Fruit fly (Drosophila melanogaster) whole organism, embryonic: ENCODE measurements around the gene Polr2I.
A peak's percentile ranks its signal among the peaks of the same experiment; 100 is the strongest.

Experiments
- Aef1 ChIP-seq: fragments of 200-800 bp; sonication (Bioruptor generic); IDR thresholded peaks from 3 replicates; pipeline ENCODE4 v1.3.6; 2022; ENCODE audit warnings: missing biosample characterization, missing genetic modification characterization
- CG10366 ChIP-seq: fragments of 200-800 bp; sonication (Bioruptor generic); IDR thresholded peaks from 2 replicates; pipeline ENCODE4 v1.3.6; 2022; ENCODE audit warnings: missing biosample characterization, missing genetic modification characterization
- CG12942 ChIP-seq: fragments of 200-800 bp; sonication (Bioruptor generic); optimal IDR thresholded peaks from 3 replicates; lab custom pipeline; 2016; ENCODE audit warnings: missing biosample characterization, missing genetic modification characterization
- CG15601 ChIP-seq: fragments of 200-800 bp; sonication (Bioruptor generic); optimal IDR thresholded peaks from 3 replicates; lab custom pipeline; 2019; ENCODE audit warnings: missing biosample characterization, mild to moderate bottlenecking, missing genetic modification characterization, moderate library complexity
- CG15696 ChIP-seq: fragments of 200-800 bp; sonication (Bioruptor generic); optimal IDR thresholded peaks from 2 replicates; lab custom pipeline; 2019; ENCODE audit warnings: missing biosample characterization, mild to moderate bottlenecking, missing genetic modification characterization, moderate library complexity
- CG16813 ChIP-seq: fragments of 200-800 bp; sonication (Bioruptor generic); IDR thresholded peaks from 3 replicates; pipeline ENCODE4 v1.3.6; 2022; ENCODE audit warnings: missing biosample characterization, missing genetic modification characterization; ENCODE audit not compliant: partially characterized antibody
- CG18011 ChIP-seq: fragments of 200-800 bp; sonication (Bioruptor generic); optimal IDR thresholded peaks from 2 replicates; lab custom pipeline; 2017; ENCODE audit warnings: missing biosample characterization, missing genetic modification characterization, mild to moderate bottlenecking, moderate library complexity, missing genotype
- CG18262 ChIP-seq: fragments of 200-800 bp; optimal IDR thresholded peaks from 3 replicates; lab custom pipeline; 2019; ENCODE audit warnings: missing biosample characterization, mild to moderate bottlenecking, missing genetic modification characterization, moderate library complexity
- CG1832 ChIP-seq: fragments of 200-800 bp; sonication (Bioruptor generic); optimal IDR thresholded peaks from 2 replicates; lab custom pipeline; 2017; ENCODE audit warnings: missing biosample characterization, mild to moderate bottlenecking, missing genetic modification characterization, inconsistent platforms
- CG18599 ChIP-seq: fragments of 200-800 bp; sonication (Bioruptor generic); optimal IDR thresholded peaks from 3 replicates; lab custom pipeline; 2017; ENCODE audit warnings: missing biosample characterization, missing genetic modification characterization, mild to moderate bottlenecking, moderate library complexity, missing genetic modification reagents
- CG30431 ChIP-seq: fragments of 200-800 bp; sonication (Bioruptor generic); optimal IDR thresholded peaks from 2 replicates; lab custom pipeline; 2017; ENCODE audit warnings: missing biosample characterization, missing genetic modification characterization
- CG5953 ChIP-seq: fragments of 200-800 bp; sonication (Bioruptor generic); IDR thresholded peaks from 2 replicates; pipeline ENCODE4 v1.3.6; 2022; ENCODE audit warnings: missing biosample characterization, missing genetic modification characterization
- CG6683 ChIP-seq: fragments of 200-800 bp; sonication (Bioruptor generic); optimal IDR thresholded peaks from 2 replicates; lab custom pipeline; 2017; ENCODE audit warnings: missing biosample characterization, mild to moderate bottlenecking, missing genetic modification characterization, missing genetic modification reagents
- CG7372 ChIP-seq: fragments of 200-800 bp; sonication (Bioruptor generic); IDR thresholded peaks from 2 replicates; pipeline ENCODE4 v1.3.6; 2022; ENCODE audit warnings: missing biosample characterization, missing genetic modification characterization
- CG7839 ChIP-seq: fragments of 200-800 bp; sonication (Bioruptor generic); optimal IDR thresholded peaks from 3 replicates; lab custom pipeline; 2018; ENCODE audit warnings: missing biosample characterization, mild to moderate bottlenecking, missing genetic modification characterization, moderate library complexity
- CG8290 ChIP-seq, 3 experiments: fragments of 200-800 bp; sonication (Bioruptor generic); optimal IDR thresholded peaks; 2 replicates each; lab custom pipeline; 2016 to 2019; ENCODE audit warnings: missing biosample characterization in 3 of 3, missing genetic modification characterization in 3 of 3, mild to moderate bottlenecking in 2 of 3, moderate library complexity in 1 of 3
- CG8924 ChIP-seq: fragments of 200-800 bp; optimal IDR thresholded peaks from 3 replicates; lab custom pipeline; 2019; ENCODE audit warnings: missing biosample characterization, mild to moderate bottlenecking, missing genetic modification characterization, moderate library complexity
- CG9727 ChIP-seq: fragments of 200-800 bp; sonication (Bioruptor generic); optimal IDR thresholded peaks from 3 replicates; lab custom pipeline; 2017; ENCODE audit warnings: missing biosample characterization, mild to moderate bottlenecking, missing genetic modification characterization
- CG9932 ChIP-seq: fragments of 200-800 bp; sonication (Bioruptor generic); IDR thresholded peaks from 2 replicates; pipeline ENCODE4 v1.3.6; 2022; ENCODE audit warnings: missing biosample characterization, missing genetic modification characterization
- Hr51 ChIP-seq, 2 experiments: fragments of 200-800 bp; sonication (Bioruptor generic); optimal IDR thresholded peaks; 2 replicates in 1 of 2; 3 replicates in 1 of 2; lab custom pipeline; 2016 to 2018; ENCODE audit warnings: missing biosample characterization in 2 of 2, missing genetic modification characterization in 2 of 2, mild to moderate bottlenecking in 1 of 2, moderate library complexity in 1 of 2
- Jarid2 ChIP-seq: fragments of 200-800 bp; sonication (Bioruptor generic); optimal IDR thresholded peaks from 3 replicates; lab custom pipeline; 2017; ENCODE audit warnings: mild to moderate bottlenecking, missing biosample characterization, missing genetic modification reagents, missing genetic modification characterization
- MTF-1 ChIP-seq: fragments of 200-800 bp; sonication (Bioruptor generic); optimal IDR thresholded peaks from 2 replicates; lab custom pipeline; 2018; ENCODE audit warnings: missing biosample characterization, mild to moderate bottlenecking, missing genetic modification characterization, borderline replicate concordance
- Meics ChIP-seq: fragments of 200-800 bp; sonication (Bioruptor generic); optimal IDR thresholded peaks from 2 replicates; lab custom pipeline; 2017; ENCODE audit warnings: missing biosample characterization, mild to moderate bottlenecking, missing genetic modification characterization
- NC2β ChIP-seq: fragments of 200-800 bp; sonication (Bioruptor generic); optimal IDR thresholded peaks from 2 replicates; lab custom pipeline; 2016; ENCODE audit warnings: missing biosample characterization, missing genetic modification characterization
- PHDP ChIP-seq: fragments of 200-800 bp; sonication (Bioruptor generic); optimal IDR thresholded peaks from 3 replicates; lab custom pipeline; 2018; ENCODE audit warnings: missing biosample characterization, mild to moderate bottlenecking, missing genetic modification characterization, moderate library complexity
- Poxn ChIP-seq: fragments of 200-800 bp; sonication (Bioruptor generic); IDR thresholded peaks from 2 replicates; pipeline ENCODE4 v1.3.6; 2022; ENCODE audit warnings: missing biosample characterization, missing genetic modification characterization
- Ravus ChIP-seq: fragments of 200-800 bp; sonication (Bioruptor generic); IDR thresholded peaks from 2 replicates; pipeline ENCODE4 v1.3.6; 2022; ENCODE audit warnings: missing biosample characterization, missing genetic modification characterization
- Rx ChIP-seq: fragments of 200-800 bp; sonication (Bioruptor generic); IDR thresholded peaks from 2 replicates; pipeline ENCODE4 v1.3.6; 2022; ENCODE audit warnings: missing biosample characterization, missing genetic modification characterization
- Sox100B ChIP-seq: fragments of 200-800 bp; sonication (Bioruptor generic); optimal IDR thresholded peaks from 3 replicates; lab custom pipeline; 2018; ENCODE audit warnings: missing biosample characterization, mild to moderate bottlenecking, missing genetic modification characterization
- Sry-β ChIP-seq: fragments of 200-800 bp; sonication (Bioruptor generic); optimal IDR thresholded peaks from 2 replicates; lab custom pipeline; 2018; ENCODE audit warnings: missing biosample characterization, mild to moderate bottlenecking, missing genetic modification characterization, moderate library complexity
- Sry-δ ChIP-seq: fragments of 200-800 bp; sonication (Bioruptor generic); optimal IDR thresholded peaks from 2 replicates; lab custom pipeline; 2016; ENCODE audit warnings: missing biosample characterization, missing genetic modification characterization
- Trl ChIP-seq, 3 experiments: fragments of >200 bp in 2 of 3; fragments of 200-800 bp in 1 of 3; sonication (Bioruptor generic) in 1 of 3; optimal IDR thresholded peaks; 2 replicates in 1 of 3; 3 replicates in 2 of 3; lab custom pipeline; 2016 to 2017; ENCODE audit warnings: missing biosample characterization in 1 of 3, missing genetic modification characterization in 1 of 3
- ara ChIP-seq: fragments of 200-800 bp; sonication (Bioruptor generic); IDR thresholded peaks from 2 replicates; pipeline ENCODE4 v1.3.6; 2022; ENCODE audit warnings: missing biosample characterization, missing genetic modification characterization
- chm ChIP-seq: fragments of 200-800 bp; sonication (Bioruptor generic); IDR thresholded peaks from 2 replicates; pipeline ENCODE4 v1.3.6; 2022; ENCODE audit warnings: missing biosample characterization, missing genetic modification characterization
- dimm ChIP-seq: fragments of 200-800 bp; sonication (Bioruptor generic); IDR thresholded peaks from 2 replicates; pipeline ENCODE4 v1.3.6; 2022; ENCODE audit warnings: missing biosample characterization, missing genetic modification characterization
- dysf ChIP-seq: fragments of 200-800 bp; sonication (Bioruptor generic); IDR thresholded peaks from 3 replicates; pipeline ENCODE4 v1.3.6; 2022; ENCODE audit warnings: missing biosample characterization, missing genetic modification characterization
- emc ChIP-seq: fragments of 200-800 bp; sonication (Bioruptor generic); optimal IDR thresholded peaks from 2 replicates; lab custom pipeline; 2016; ENCODE audit warnings: missing biosample characterization, missing genetic modification characterization
- gt ChIP-seq: fragments of 200-800 bp; sonication (Bioruptor generic); IDR thresholded peaks from 2 replicates; pipeline ENCODE4 v1.3.6; 2022; ENCODE audit warnings: missing biosample characterization, missing genetic modification characterization
- hth ChIP-seq: fragments of >200 bp; optimal IDR thresholded peaks from 2 replicates; lab custom pipeline; 2017; ENCODE audit warnings: inconsistent platforms
- lmd ChIP-seq: fragments of 200-800 bp; sonication (Bioruptor generic); IDR thresholded peaks from 2 replicates; pipeline ENCODE4 v1.3.6; 2022; ENCODE audit warnings: missing biosample characterization, missing genetic modification characterization
- maf-S ChIP-seq: fragments of 200-800 bp; sonication (Bioruptor generic); optimal IDR thresholded peaks from 2 replicates; lab custom pipeline; 2016; ENCODE audit warnings: missing biosample characterization, missing genetic modification characterization
- mam ChIP-seq: fragments of 200-800 bp; sonication (Bioruptor generic); optimal IDR thresholded peaks from 3 replicates; lab custom pipeline; 2016; ENCODE audit warnings: missing biosample characterization, missing genetic modification characterization
- nmo ChIP-seq: fragments of 200-800 bp; sonication (Bioruptor generic); optimal IDR thresholded peaks from 2 replicates; lab custom pipeline; 2018; ENCODE audit warnings: missing biosample characterization, mild to moderate bottlenecking, missing genetic modification characterization, moderate library complexity
- repo ChIP-seq: fragments of 200-800 bp; sonication (Bioruptor generic); optimal IDR thresholded peaks from 2 replicates; lab custom pipeline; 2016; ENCODE audit warnings: missing biosample characterization, missing genetic modification characterization
- sd ChIP-seq: fragments of 200-800 bp; sonication (Bioruptor generic); optimal IDR thresholded peaks from 3 replicates; lab custom pipeline; 2018; ENCODE audit warnings: missing biosample characterization, mild to moderate bottlenecking, missing genetic modification characterization, moderate library complexity
- tna ChIP-seq: fragments of 200-800 bp; sonication (Bioruptor generic); IDR thresholded peaks from 2 replicates; pipeline ENCODE4 v1.3.6; 2022; ENCODE audit warnings: missing biosample characterization, missing genetic modification characterization; ENCODE audit not compliant: partially characterized antibody
- vnd ChIP-seq: fragments of 200-800 bp; sonication (Bioruptor generic); IDR thresholded peaks from 3 replicates; pipeline ENCODE4 v1.3.6; 2022; ENCODE audit warnings: missing biosample characterization, missing genetic modification characterization; ENCODE audit not compliant: partially characterized antibody
- vvl ChIP-seq: fragments of 200-800 bp; sonication (Bioruptor generic); IDR thresholded peaks from 2 replicates; pipeline ENCODE4 v1.3.6; 2022; ENCODE audit warnings: missing biosample characterization, missing genetic modification characterization
- zen ChIP-seq: fragments of 200-800 bp; sonication (Bioruptor generic); optimal IDR thresholded peaks from 3 replicates; lab custom pipeline; 2018; ENCODE audit warnings: missing biosample characterization, mild to moderate bottlenecking, missing genetic modification characterization, moderate library complexity

The Polr2I gene

DNA sequence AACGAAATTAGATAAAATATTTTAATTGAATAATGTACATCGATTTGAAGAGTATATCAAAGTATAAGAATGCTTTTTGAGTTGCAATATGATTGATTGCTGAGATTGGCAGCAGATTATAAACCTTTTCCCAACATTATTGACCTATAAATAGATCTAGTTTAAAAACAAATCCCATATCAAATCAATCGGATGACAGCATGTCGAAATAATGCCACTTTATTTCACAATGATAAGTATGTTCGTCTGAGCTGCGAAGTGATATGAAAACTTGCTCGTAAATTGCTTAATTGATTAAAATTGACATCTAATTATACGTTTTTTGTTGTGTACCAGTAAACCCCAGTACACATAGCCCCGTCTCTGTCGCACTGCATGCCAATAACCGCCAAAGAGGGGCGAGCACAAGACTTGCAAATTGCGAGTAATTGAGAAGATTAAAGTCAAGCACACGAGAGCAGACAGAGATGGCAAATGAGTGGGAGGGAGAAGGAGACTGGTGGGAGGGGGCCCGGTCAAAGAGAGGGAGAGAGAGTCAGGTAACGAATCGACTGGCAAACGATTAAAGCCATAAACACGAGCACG, 25.8 kb upstream of the Polr2I start (continued):
- no peak for TF ChIP-seq chm (GFP tag; lab: Robert Waterston, UW)
- TF ChIP-seq Sox100B (GFP tag; lab: Kevin White, UChicago), result peak; percentile 7
- peak; percentile 22 for TF ChIP-seq CG18599 (GFP tag; lab: Kevin White, UChicago)
- no peak for TF ChIP-seq MTF-1 (GFP tag; lab: Kevin White, UChicago)
- TF ChIP-seq hth, result no peak
- no peak for TF ChIP-seq ara (GFP tag; lab: Robert Waterston, UW)
- TF ChIP-seq PHDP (tag; lab: Kevin White, UChicago), result peak; percentile 46
- no peak for TF ChIP-seq CG9932
- no peak for TF ChIP-seq CG16813 (GFP tag; lab: Robert Waterston, UW)
- peak; percentile 28 for TF ChIP-seq CG12942 (GFP tag; lab: Kevin White, UChicago)
- no peak for TF ChIP-seq CG10366 (GFP tag; lab: Robert Waterston, UW)
- no peak for TF ChIP-seq CG8290 (GFP tag; optimal IDR thresholded peaks at IDR 0.05; lab: Kevin White, UChicago)
- TF ChIP-seq CG8290 (tag; optimal IDR thresholded peaks at IDR 0.05; lab: Kevin White, UChicago), result peak in 1 of 2 experiments; percentile 71
- no peak for TF ChIP-seq CG18262 (tag; lab: Kevin White, UChicago)
- TF ChIP-seq zen (tag; lab: Kevin White, UChicago), result no peak
- peak; percentile 70 for TF ChIP-seq mam (GFP tag; lab: Kevin White, UChicago)
- TF ChIP-seq gt (GFP tag; lab: Robert Waterston, UW), result no peak
- peak; percentile 45 for TF ChIP-seq Meics
- TF ChIP-seq Ravus (GFP tag; lab: Robert Waterston, UW), result no peak
- TF ChIP-seq CG15696, result no peak
- TF ChIP-seq Sry-δ (GFP tag; lab: Kevin White, UChicago), result peak; percentile 9
- TF ChIP-seq CG30431 (GFP tag; lab: Kevin White, UChicago), result no peak
- TF ChIP-seq Poxn (GFP tag; lab: Robert Waterston, UW), result no peak
- TF ChIP-seq Trl (optimal IDR thresholded peaks at IDR 0.05; lab: Kevin White, UChicago), result peak in 1 of 2 experiments; percentile 46
- no peak for TF ChIP-seq Trl (GFP tag; optimal IDR thresholded peaks at IDR 0.05; lab: Kevin White, UChicago)
- no peak for TF ChIP-seq Sry-β (GFP tag; lab: Kevin White, UChicago)
- no peak for TF ChIP-seq CG6683 (GFP tag; lab: Kevin White, UChicago)
- no peak for TF ChIP-seq CG9727 (GFP tag; lab: Kevin White, UChicago)
- peak; percentile 42 for TF ChIP-seq nmo
- no peak for TF ChIP-seq Rx (GFP tag; lab: Robert Waterston, UW)
- TF ChIP-seq tna (GFP tag; lab: Robert Waterston, UW), result no peak
- no peak for TF ChIP-seq repo (GFP tag; lab: Kevin White, UChicago)
- no peak for TF ChIP-seq CG5953 (GFP tag; lab: Robert Waterston, UW)
- no peak for TF ChIP-seq CG7372 (GFP tag; lab: Robert Waterston, UW)
- no peak for TF ChIP-seq NC2β (GFP tag; lab: Kevin White, UChicago)
- peak; percentile 51 for TF ChIP-seq maf-S (GFP tag; lab: Kevin White, UChicago)
- TF ChIP-seq CG15601 (tag; lab: Kevin White, UChicago), result no peak
- TF ChIP-seq sd (tag; lab: Kevin White, UChicago), result no peak
- no peak for TF ChIP-seq dimm (GFP tag; lab: Robert Waterston, UW)
- TF ChIP-seq Aef1 (GFP tag; lab: Robert Waterston, UW), result no peak
- TF ChIP-seq CG18011 (GFP tag; lab: Kevin White, UChicago), result no peak
- TF ChIP-seq CG8924 (tag; lab: Kevin White, UChicago), result peak; percentile 18
- TF ChIP-seq vnd (GFP tag; lab: Robert Waterston, UW), result no peak
- peak; percentile 45 for TF ChIP-seq CG7839 (tag; lab: Kevin White, UChicago)
- no peak for TF ChIP-seq dysf
- no peak for TF ChIP-seq vvl (GFP tag; lab: Robert Waterston, UW)
- TF ChIP-seq Hr51 (GFP tag; optimal IDR thresholded peaks at IDR 0.05; lab: Kevin White, UChicago), result peak; percentile 5 to 74
- TF ChIP-seq lmd (GFP tag; lab: Robert Waterston, UW), result no peak
- no peak for TF ChIP-seq Jarid2 (GFP tag; lab: Kevin White, UChicago)
- no peak for TF ChIP-seq emc (GFP tag; lab: Kevin White, UChicago)
- peak; percentile 83 for TF ChIP-seq CG1832 (GFP tag; lab: Kevin White, UChicago)
